Worm (Caenorhabditis elegans): ENCODE measurements around the gene mua-6.
A peak's percentile ranks its signal among the peaks of the same experiment; 100 is the strongest.

Gene mua-6

ce11 chrX:16298173-16298572 is 32.7 kb upstream of the mua-6 start:
- TF ChIP-seq zag-1 (tag; optimal IDR thresholded peaks at IDR 0.05) (no peak), T26A8.4 (GFP tag; IDR thresholded peaks at IDR 0.05) (peak; percentile 39; the same call in 1 of the 2 replicates), nhr-11 (tag; optimal IDR thresholded peaks at IDR 0.05) (no peak), F44E2.7 (GFP tag; IDR thresholded peaks at IDR 0.05) (peak; percentile 77), ctbp-1 (GFP tag; IDR thresholded peaks at IDR 0.05) (peak; percentile 83), snpc-1.2 (GFP tag; IDR thresholded peaks at IDR 0.05) (peak; percentile 80), ces-1 (GFP tag; optimal IDR thresholded peaks at IDR 0.05) (no peak), nhr-6 (tag; optimal IDR thresholded peaks at IDR 0.05) (peak; percentile 3), fos-1 (tag; optimal IDR thresholded peaks at IDR 0.05) (no peak), nhr-41 (GFP tag; IDR thresholded peaks at IDR 0.05) (peak; percentile 75; the same call in 1 of the 2 replicates), lsy-2 (tag; optimal IDR thresholded peaks at IDR 0.05) (peak in 1 of 2 experiments; percentile 55), spr-1 (tag; optimal IDR thresholded peaks at IDR 0.05) (peak; percentile 60), lin-13 (GFP tag; optimal IDR thresholded peaks at IDR 0.05) (peak; percentile 73), unc-39 (tag; optimal IDR thresholded peaks at IDR 0.05) (no peak), ZK337.2 (GFP tag; IDR thresholded peaks at IDR 0.05) (peak; percentile 55; the same call in 1 of the 2 replicates), nhr-42 (GFP tag; IDR thresholded peaks at IDR 0.05) (peak; percentile 68; the same call in 1 of the 2 replicates), madf-9 (GFP tag; conservative IDR thresholded peaks at IDR 0.05) (peak; percentile 70), hmg-1.1 (GFP tag; IDR thresholded peaks at IDR 0.05) (peak; percentile 90), ceh-44 (GFP tag; IDR thresholded peaks at IDR 0.05) (no peak), lin-1 (GFP tag; IDR thresholded peaks at IDR 0.05) (peak; percentile 72; the same call in 1 of the 2 replicates), snpc-4 (tag; optimal IDR thresholded peaks at IDR 0.05) (no peak), mxl-3 (GFP tag; optimal IDR thresholded peaks at IDR 0.05) (no peak), ceh-20 (GFP tag; IDR thresholded peaks at IDR 0.05) (0 out of 2 replicates have a peak, but pooled peaks have one; percentile 53), vab-7 (GFP tag; IDR thresholded peaks at IDR 0.05) (peak; percentile 86), F49E8.2 (tag; optimal IDR thresholded peaks at IDR 0.05; ENCODE audit: borderline replicate concordance) (peak; percentile 39), nhr-111 (GFP tag; optimal IDR thresholded peaks at IDR 0.05) (peak; percentile 37), egl-27 (tag; optimal IDR thresholded peaks at IDR 0.05) (no peak), madf-5 (GFP tag; IDR thresholded peaks at IDR 0.05) (peak; percentile 51 to 76; a peak in 2 of 4 replicates), hif-1 (tag; optimal IDR thresholded peaks at IDR 0.05) (peak in 1 of 2 experiments; percentile 45), dmd-8 (GFP tag; IDR thresholded peaks at IDR 0.05) (peak; percentile 83; the same call in 1 of the 2 replicates), Y48G9A.11 (GFP tag; IDR thresholded peaks at IDR 0.05) (0 out of 2 replicates have a peak, but pooled peaks have one; percentile 51), daf-16 (GFP tag; optimal IDR thresholded peaks at IDR 0.05) (peak; percentile 44 to 78), daf-16 (tag; optimal IDR thresholded peaks at IDR 0.05) (peak; percentile 30), dve-1 (tag; optimal IDR thresholded peaks at IDR 0.05; ENCODE audit: insufficient read depth) (peak; percentile 36), fkh-10 (GFP tag; optimal IDR thresholded peaks at IDR 0.05) (peak; percentile 8), egl-43 (GFP tag; IDR thresholded peaks at IDR 0.05) (peak; percentile 93), lin-15B (tag; optimal IDR thresholded peaks at IDR 0.05) (no peak), aly-2 (tag; optimal IDR thresholded peaks at IDR 0.05) (no peak), pha-4 (GFP tag; IDR thresholded peaks at IDR 0.05) (peak; percentile 86), pha-4 (tag; optimal IDR thresholded peaks at IDR 0.05) (no peak), arid-1 (GFP tag; conservative IDR thresholded peaks at IDR 0.05) (peak; percentile 66; the same call in 1 of the 2 replicates), Y75B8A.6 (GFP tag; IDR thresholded peaks at IDR 0.05) (0 out of 2 replicates have a peak, but pooled peaks have one; percentile 39), tra-1 (GFP tag; IDR thresholded peaks at IDR 0.05) (peak; percentile 58), Y5F2A.4 (GFP tag; optimal IDR thresholded peaks at IDR 0.05) (peak; percentile 39), F37D6.2 (tag; optimal IDR thresholded peaks at IDR 0.05) (peak; percentile 53), duxl-1 (tag; optimal IDR thresholded peaks at IDR 0.05; ENCODE audit: poor library complexity) (peak; percentile 72), lir-3 (tag; optimal IDR thresholded peaks at IDR 0.05) (peak; percentile 69), lin-39 (tag; optimal IDR thresholded peaks at IDR 0.05) (no peak), hlh-11 (tag; optimal IDR thresholded peaks at IDR 0.05) (peak; percentile 57), mes-2 (tag; optimal IDR thresholded peaks at IDR 0.05; ENCODE audit: poor library complexity, severe bottlenecking) (peak; percentile 80)
